Fruit fly (Drosophila melanogaster): Measurements from ENCODE around the gene eIF4G2.

DNA sequence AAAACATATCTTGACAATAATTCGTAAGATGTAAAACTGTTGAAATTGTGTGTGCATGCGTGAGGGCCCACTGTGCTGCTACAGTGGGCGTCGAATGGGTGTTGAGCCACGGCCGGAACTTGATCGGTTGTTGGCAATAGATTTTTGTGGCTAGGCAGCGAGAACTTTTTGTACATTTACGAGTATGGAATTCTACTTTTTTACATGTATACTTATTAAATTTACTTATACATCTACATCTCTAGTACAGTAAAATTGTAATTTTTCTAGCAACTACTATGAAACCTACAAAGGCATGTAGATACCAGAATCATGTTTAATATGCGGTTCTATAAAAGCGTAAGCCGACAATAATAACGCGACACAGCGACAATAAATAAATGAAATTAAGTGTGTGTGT lies 30.6 kb upstream of the eIF4G2 start:
- TF ChIP-seq CTCF (optimal IDR thresholded peaks at IDR 0.05) = no peak
- no peak for TF ChIP-seq CG8478 (optimal IDR thresholded peaks at IDR 0.05)
